Worm (Caenorhabditis elegans) whole organism, early embryonic: ENCODE data around the gene srg-1.

Experiments
- B0310.2 ChIP-seq: sonication (generic microtip); optimal IDR thresholded peaks from 2 replicates; lab custom pipeline; 2016; ENCODE audit warnings: mild to moderate bottlenecking, missing genetic modification characterization, missing compliant biosample characterization
- F13C5.2 ChIP-seq: sonication (generic microtip); optimal IDR thresholded peaks from 2 replicates; lab custom pipeline; 2017; ENCODE audit warnings: mild to moderate bottlenecking, missing genetic modification characterization, inconsistent platforms, missing compliant biosample characterization
- aly-1 ChIP-seq: sonication (generic microtip); optimal IDR thresholded peaks from 2 replicates; lab custom pipeline; 2016; ENCODE audit warnings: missing genetic modification characterization, missing compliant biosample characterization
- ama-1 ChIP-seq: fragments of 150-350 bp; optimal IDR thresholded peaks from 2 replicates; lab custom pipeline; 2014
- ceh-36 ChIP-seq: sonication (generic microtip); optimal IDR thresholded peaks from 2 replicates; lab custom pipeline; 2016; ENCODE audit warnings: missing genetic modification characterization, inconsistent platforms, missing compliant biosample characterization
- ets-7 ChIP-seq: sonication (generic microtip); optimal IDR thresholded peaks from 2 replicates; lab custom pipeline; 2016; ENCODE audit warnings: missing genotype, missing genetic modification characterization, missing compliant biosample characterization
- flt-1 ChIP-seq: fragments of 200-800 bp; sonication (Bioruptor generic); IDR thresholded peaks from 2 replicates; pipeline ENCODE4 v1.3.6; 2022; ENCODE audit warnings: missing genetic modification characterization, missing compliant biosample characterization
- pes-1 ChIP-seq: fragments of 200-800 bp; sonication (Bioruptor generic); IDR thresholded peaks from 2 replicates; pipeline ENCODE4 v1.3.6; 2022; ENCODE audit warnings: missing genetic modification reagents, missing genetic modification characterization, missing compliant biosample characterization
- scrt-1 ChIP-seq: fragments of 200-800 bp; sonication (Bioruptor generic); IDR thresholded peaks from 2 replicates; pipeline ENCODE4 v1.3.6; 2022; ENCODE audit warnings: missing genetic modification characterization, missing compliant biosample characterization
- sea-1 ChIP-seq: fragments of 200-800 bp; sonication (Bioruptor generic); conservative IDR thresholded peaks from 2 replicates; pipeline ENCODE4 v1.3.6; 2022; ENCODE audit warnings: missing genetic modification characterization, missing compliant biosample characterization
- tra-4 ChIP-seq: sonication (generic microtip); optimal IDR thresholded peaks from 2 replicates; lab custom pipeline; 2017; ENCODE audit warnings: missing genetic modification characterization, missing compliant biosample characterization

ce11 chrIII:6300297-6300696 is 42.1 kb upstream of the srg-1 start:
- TF ChIP-seq ceh-36 (tag; lab: Kevin White, UChicago) (no peak), ama-1 (lab: Kevin White, UChicago) (no peak), pes-1 (GFP tag; lab: Robert Waterston, UW) (no peak), scrt-1 (GFP tag; lab: Robert Waterston, UW) (no peak), sea-1 (GFP tag; lab: Robert Waterston, UW) (no peak), aly-1 (tag; lab: Kevin White, UChicago) (no peak), ets-7 (tag; lab: Kevin White, UChicago) (no peak), F13C5.2 (tag; lab: Kevin White, UChicago) (no peak), flt-1 (GFP tag; lab: Robert Waterston, UW) (no peak), tra-4 (no peak), B0310.2 (tag; lab: Kevin White, UChicago) (no peak)
